Worm (Caenorhabditis elegans): ENCODE measurements around the gene aqp-7.
A peak's percentile ranks its signal among the peaks of the same experiment; 100 is the strongest.

DNA sequence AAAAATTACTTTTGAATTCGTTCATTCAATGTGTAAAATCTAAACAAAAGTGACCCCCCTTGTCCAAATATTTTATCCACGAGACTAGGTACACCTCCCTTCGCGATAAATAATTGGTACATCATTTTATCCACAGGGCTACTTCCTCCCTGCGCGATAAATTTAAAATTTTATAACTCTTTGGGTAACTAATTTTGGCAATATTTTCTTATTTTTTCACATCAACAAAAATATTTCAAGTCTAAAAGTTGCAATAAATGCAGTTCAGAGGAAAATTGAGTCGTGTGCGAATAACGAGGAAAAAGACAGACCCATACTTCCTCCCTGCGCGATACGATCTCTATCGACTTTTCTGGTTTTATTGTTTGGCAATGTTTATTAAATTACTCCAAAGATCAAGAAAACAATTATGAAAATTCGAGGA, 27.9 kb upstream of the aqp-7 start:
- TF ChIP-seq nhr-12 (tag; optimal IDR thresholded peaks at IDR 0.05) (peak; percentile 41), snpc-4 (tag; optimal IDR thresholded peaks at IDR 0.05) (no peak), pha-4 (tag; optimal IDR thresholded peaks at IDR 0.05) (peak; percentile 97), elt-3 (tag; optimal IDR thresholded peaks at IDR 0.05) (peak; percentile 91), ces-1 (GFP tag; optimal IDR thresholded peaks at IDR 0.05) (peak; percentile 99), unc-62 (GFP tag; optimal IDR thresholded peaks at IDR 0.05) (peak; percentile 92), ceh-43 (GFP tag; optimal IDR thresholded peaks at IDR 0.05) (peak; percentile 32), nhr-76 (tag; optimal IDR thresholded peaks at IDR 0.05) (peak; percentile 60), lsy-2 (tag; optimal IDR thresholded peaks at IDR 0.05) (peak; percentile 89), elt-1 (tag; optimal IDR thresholded peaks at IDR 0.05; ENCODE audit: borderline replicate concordance, insufficient read depth) (peak; percentile 34)
